Worm (Caenorhabditis elegans): Measurements from ENCODE around the gene pei-1.

DNA sequence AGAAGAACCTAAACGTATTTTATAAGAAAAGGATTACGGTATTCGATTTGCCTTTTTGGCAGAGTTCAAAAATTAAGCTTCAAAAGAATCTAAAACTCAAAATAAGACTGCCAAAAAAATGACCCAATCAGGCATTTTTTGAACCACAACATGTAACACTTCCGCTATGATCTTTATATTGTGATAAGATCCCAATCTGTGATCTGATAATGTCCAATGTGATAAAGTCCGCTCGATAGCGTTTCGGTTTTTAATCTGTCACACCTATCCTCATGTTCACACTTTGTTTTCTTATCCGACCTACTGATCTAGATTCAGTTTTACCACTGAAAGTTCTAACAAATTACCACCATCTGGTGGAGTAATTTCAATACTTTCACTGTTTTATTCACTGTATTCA is 21.7 kb upstream of the pei-1 start:
- TF ChIP-seq W03F9.2 (tag; optimal IDR thresholded peaks at IDR 0.05) (no peak), him-1 (tag; optimal IDR thresholded peaks at IDR 0.05) (no peak)
